Worm (Caenorhabditis elegans) whole organism, young adult: Measurements from ENCODE around the gene ndua-7.

ENCODE experiments used
- C17E4.6 ChIP-seq: fragments of 200-800 bp; sonication (Bioruptor generic); IDR thresholded peaks from 2 replicates; pipeline ENCODE4 v1.3.6; 2022; ENCODE audit warnings: missing genetic modification reagents, missing genetic modification characterization, missing compliant biosample characterization
- T26A5.8 ChIP-seq: sonication (generic microtip); optimal IDR thresholded peaks from 2 replicates; lab custom pipeline; 2016; ENCODE audit warnings: missing genetic modification characterization, missing compliant biosample characterization
- ama-1 ChIP-seq, 3 experiments: fragments of 150-350 bp in 1 of 3; sonication (generic microtip) in 2 of 3; optimal IDR thresholded peaks; 2 replicates each; lab custom pipeline; 2014 to 2018; ENCODE audit warnings: missing biosample characterization in 2 of 3, missing genetic modification characterization in 2 of 3, missing genetic modification reagents in 2 of 3
- dpl-1 ChIP-seq: fragments of 150-350 bp; optimal IDR thresholded peaks from 2 replicates; lab custom pipeline; 2014; ENCODE audit warnings: missing biosample characterization, missing genetic modification reagents, missing genetic modification characterization
- lsy-27 ChIP-seq: sonication (generic microtip); optimal IDR thresholded peaks from 2 replicates; lab custom pipeline; 2017; ENCODE audit warnings: missing genetic modification characterization, mild to moderate bottlenecking, missing compliant biosample characterization, antibody characterized with exemption, missing genotype, borderline replicate concordance; ENCODE audit not compliant: insufficient read depth
- nhr-179 ChIP-seq: sonication (generic microtip); optimal IDR thresholded peaks from 2 replicates; lab custom pipeline; 2016; ENCODE audit warnings: mild to moderate bottlenecking, missing genetic modification characterization, missing compliant biosample characterization
- snpc-4 ChIP-seq, 5 experiments: fragments of 150-350 bp in 1 of 5; sonication (generic microtip) in 4 of 5; optimal IDR thresholded peaks; 2 replicates each; lab custom pipeline; 2014 to 2018; ENCODE audit warnings: missing genetic modification characterization in 5 of 5, missing biosample characterization in 3 of 5, antibody characterized with exemption in 2 of 5, mild to moderate bottlenecking in 2 of 5, missing compliant biosample characterization in 2 of 5, missing genotype in 2 of 5, moderate library complexity in 2 of 5, missing genetic modification reagents in 1 of 5
- unc-62 ChIP-seq: fragments of 150-350 bp; optimal IDR thresholded peaks from 2 replicates; lab custom pipeline; 2014; ENCODE audit warnings: missing biosample characterization, missing genetic modification reagents, missing genetic modification characterization
- ztf-6 ChIP-seq: fragments of 200-800 bp; sonication (Bioruptor generic); IDR thresholded peaks from 2 replicates; pipeline ENCODE4 v1.3.6; 2022; ENCODE audit warnings: missing genetic modification reagents, missing genetic modification characterization, missing compliant biosample characterization

DNA sequence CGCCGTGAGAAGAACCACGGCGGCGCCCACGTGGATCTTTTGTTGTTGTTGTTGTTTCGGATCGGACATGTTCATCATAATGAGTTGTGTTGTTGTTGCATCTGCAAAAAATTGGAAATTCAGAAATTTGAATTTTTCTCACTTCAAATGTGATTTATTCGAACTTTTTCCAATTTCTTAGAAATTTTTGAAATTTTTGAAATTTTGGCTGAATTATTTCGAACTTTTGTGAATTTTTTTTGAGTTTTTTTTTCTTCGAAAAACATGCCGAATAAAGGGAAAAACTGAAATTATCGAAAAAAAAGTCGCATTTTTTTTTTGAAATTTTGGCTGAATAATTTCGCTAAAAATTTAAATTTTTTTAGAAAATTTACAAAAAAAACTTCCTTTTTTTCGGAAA, 36.7 kb upstream of the ndua-7 start, which contains the start of gene snx-14:
- TF ChIP-seq C17E4.6 (GFP tag; lab: Robert Waterston, UW) = no peak
- no peak for TF ChIP-seq dpl-1 (GFP tag; lab: Kevin White, UChicago)
- no peak for TF ChIP-seq ztf-6 (GFP tag; lab: Robert Waterston, UW)
- TF ChIP-seq nhr-179 (tag; lab: Kevin White, UChicago) = no peak
- TF ChIP-seq snpc-4 (GFP tag; optimal IDR thresholded peaks at IDR 0.05; lab: Kevin White, UChicago) = no peak
- TF ChIP-seq snpc-4 (tag; optimal IDR thresholded peaks at IDR 0.05; lab: Kevin White, UChicago) = no peak
- TF ChIP-seq lsy-27 = no peak
- TF ChIP-seq unc-62 (GFP tag; lab: Kevin White, UChicago) = no peak
- TF ChIP-seq ama-1 (optimal IDR thresholded peaks at IDR 0.05; lab: Kevin White, UChicago) = no peak
- TF ChIP-seq ama-1 (GFP tag; optimal IDR thresholded peaks at IDR 0.05; lab: Kevin White, UChicago) = no peak
- no peak for TF ChIP-seq T26A5.8 (tag; lab: Kevin White, UChicago)
